Worm (Caenorhabditis elegans) whole organism, L4/young adult: ENCODE measurements around the gene xpo-1.

Experiments used
- W03F9.2 ChIP-seq: fragments of 150-350 bp; optimal IDR thresholded peaks from 2 replicates; lab custom pipeline; 2014; ENCODE audit warnings: missing biosample characterization, missing genetic modification characterization
- dao-5 ChIP-seq: sonication (generic microtip); optimal IDR thresholded peaks from 2 replicates; lab custom pipeline; 2016; ENCODE audit warnings: missing genotype, missing genetic modification characterization, moderate library complexity, missing compliant biosample characterization
- him-1 ChIP-seq: sonication (generic microtip); optimal IDR thresholded peaks from 2 replicates; lab custom pipeline; 2016; ENCODE audit warnings: missing genotype, missing genetic modification reagents, missing genetic modification characterization, missing compliant biosample characterization

DNA sequence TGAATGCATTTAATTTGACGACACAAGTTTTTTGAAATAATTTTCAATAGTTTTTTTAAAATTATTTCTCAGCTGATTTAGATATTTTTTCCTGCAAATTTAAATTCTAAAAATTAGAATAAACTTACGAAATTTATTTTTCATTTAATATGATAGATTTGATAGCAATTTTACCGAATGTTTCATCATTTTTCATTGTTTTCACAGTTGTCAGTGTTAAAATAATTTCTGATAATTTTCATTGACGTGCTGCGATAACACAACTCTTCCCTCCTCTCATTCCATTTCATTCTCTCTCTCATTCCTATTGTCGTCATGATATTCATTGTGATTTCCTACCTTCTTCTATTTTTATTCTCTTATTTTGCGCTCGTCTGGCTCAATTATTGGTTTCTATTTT is 44.7 kb upstream of the xpo-1 start, which contains the start of gene hint-3:
- no peak for TF ChIP-seq dao-5 (tag; lab: Kevin White, UChicago)
- TF ChIP-seq W03F9.2 (tag; lab: Kevin White, UChicago): no peak
- no peak for TF ChIP-seq him-1 (tag; lab: Kevin White, UChicago)
